Worm (Caenorhabditis elegans) whole organism, midembryonic: ENCODE data around the gene Y46C8AL.11.

Source experiments
- T22C8.4 ChIP-seq: fragments of 200-800 bp; sonication (Bioruptor generic); IDR thresholded peaks from 2 replicates; pipeline ENCODE4 v1.3.6; 2022; ENCODE audit warnings: missing genetic modification characterization, missing compliant biosample characterization
- cog-1 ChIP-seq: sonication (generic microtip); optimal IDR thresholded peaks from 2 replicates; lab custom pipeline; 2016; ENCODE audit warnings: missing genetic modification characterization, missing compliant biosample characterization
- flt-1 ChIP-seq: fragments of 200-800 bp; sonication (Bioruptor generic); IDR thresholded peaks from 2 replicates; pipeline ENCODE4 v1.3.6; 2022; ENCODE audit warnings: missing genetic modification characterization, missing compliant biosample characterization
- klf-2 ChIP-seq: fragments of 200-800 bp; sonication (Bioruptor generic); conservative IDR thresholded peaks from 2 replicates; pipeline ENCODE4 v1.3.6; 2022; ENCODE audit warnings: missing genetic modification reagents, missing genetic modification characterization, missing compliant biosample characterization
- med-1 ChIP-seq: sonication (generic microtip); optimal IDR thresholded peaks from 2 replicates; lab custom pipeline; 2017; ENCODE audit warnings: missing genetic modification characterization, mild to moderate bottlenecking, missing compliant biosample characterization, antibody characterized with exemption, missing genetic modification reagents; ENCODE audit not compliant: insufficient read depth
- ref-1 ChIP-seq: fragments of 200-800 bp; sonication (Bioruptor generic); conservative IDR thresholded peaks from 2 replicates; pipeline ENCODE4 v1.3.6; 2022; ENCODE audit warnings: missing genetic modification reagents, missing genetic modification characterization, missing compliant biosample characterization
- ztf-23 ChIP-seq: fragments of 200-800 bp; sonication (Bioruptor generic); IDR thresholded peaks from 2 replicates; pipeline ENCODE4 v1.3.6; 2022; ENCODE audit warnings: missing genetic modification reagents, missing genetic modification characterization, missing compliant biosample characterization
- ztf-29 ChIP-seq: fragments of 200-800 bp; sonication (Bioruptor generic); IDR thresholded peaks from 2 replicates; pipeline ENCODE4 v1.3.6; 2022; ENCODE audit warnings: missing genetic modification reagents, missing genetic modification characterization, missing compliant biosample characterization

DNA sequence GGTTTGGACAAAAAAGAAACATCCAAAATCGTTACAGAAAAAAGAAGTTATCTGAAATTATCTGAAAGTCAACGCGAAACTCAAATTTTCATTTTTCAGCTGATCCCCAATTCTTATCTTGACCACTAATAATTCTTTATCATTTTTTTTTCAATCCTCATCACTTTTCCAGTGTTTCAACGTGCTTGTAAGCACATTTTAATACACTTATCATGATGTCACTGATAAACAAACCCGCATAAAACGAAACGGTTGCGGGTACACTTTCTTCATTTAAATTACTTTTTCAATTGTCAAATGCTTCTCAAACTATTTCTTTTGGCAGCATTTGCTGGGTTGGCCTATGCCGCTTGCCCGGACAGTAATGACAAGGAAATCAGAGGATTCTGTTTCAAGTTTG, 21.2 kb upstream of the Y46C8AL.11 start, which contains the start of gene clec-67:
- TF ChIP-seq ztf-29 (GFP tag; lab: Robert Waterston, UW): no peak
- TF ChIP-seq flt-1 (GFP tag; lab: Robert Waterston, UW): no peak
- no peak for TF ChIP-seq T22C8.4 (GFP tag; lab: Robert Waterston, UW)
- TF ChIP-seq med-1 (GFP tag; lab: Kevin White, UChicago): no peak
- TF ChIP-seq ref-1: no peak
- TF ChIP-seq klf-2 (GFP tag; lab: Robert Waterston, UW): no peak
- TF ChIP-seq cog-1: no peak
- TF ChIP-seq ztf-23: no peak
